Worm (Caenorhabditis elegans) whole organism, young adult: Measurements from ENCODE around the gene mab-10.

Experiments used
- B0261.1 ChIP-seq: sonication (generic microtip); optimal IDR thresholded peaks from 2 replicates; lab custom pipeline; 2016; ENCODE audit warnings: mild to moderate bottlenecking, missing genetic modification characterization, moderate library complexity, missing compliant biosample characterization
- C17E4.6 ChIP-seq: fragments of 200-800 bp; sonication (Bioruptor generic); IDR thresholded peaks from 2 replicates; pipeline ENCODE4 v1.3.6; 2022; ENCODE audit warnings: missing genetic modification reagents, missing genetic modification characterization, missing compliant biosample characterization
- F37B4.10 ChIP-seq: fragments of 200-800 bp; sonication (Bioruptor generic); IDR thresholded peaks from 2 replicates; pipeline ENCODE4 v1.3.6; 2022; ENCODE audit warnings: missing genetic modification characterization, missing compliant biosample characterization
- F39B2.1 ChIP-seq: fragments of 200-800 bp; sonication (Bioruptor generic); IDR thresholded peaks from 2 replicates; pipeline ENCODE4 v1.3.6; 2022; ENCODE audit warnings: missing genetic modification reagents, missing genetic modification characterization, missing compliant biosample characterization
- F49E8.2 ChIP-seq: sonication (generic microtip); optimal IDR thresholded peaks from 3 replicates; lab custom pipeline; 2017; ENCODE audit warnings: missing genetic modification characterization, mild to moderate bottlenecking, missing compliant biosample characterization, antibody characterized with exemption, moderate library complexity; ENCODE audit not compliant: insufficient read depth
- K11D2.4 ChIP-seq: fragments of 200-800 bp; sonication (Bioruptor generic); IDR thresholded peaks from 2 replicates; pipeline ENCODE4 v1.3.6; 2022; ENCODE audit warnings: missing genetic modification reagents, missing genetic modification characterization, missing compliant biosample characterization
- T07F8.4 ChIP-seq: sonication (generic microtip); optimal IDR thresholded peaks from 2 replicates; lab custom pipeline; 2016; ENCODE audit warnings: mild to moderate bottlenecking, missing genetic modification characterization, moderate library complexity, missing compliant biosample characterization
- Y53F4B.3 ChIP-seq: fragments of 200-800 bp; sonication (Bioruptor generic); IDR thresholded peaks from 2 replicates; pipeline ENCODE4 v1.3.6; 2022; ENCODE audit warnings: missing genetic modification reagents, missing genetic modification characterization, missing compliant biosample characterization
- Y56A3A.18 ChIP-seq: fragments of 200-800 bp; sonication (Bioruptor generic); IDR thresholded peaks from 2 replicates; pipeline ENCODE4 v1.3.6; 2022; ENCODE audit warnings: missing genetic modification reagents, missing genetic modification characterization, missing compliant biosample characterization
- Y67H2A.10 ChIP-seq: fragments of 200-800 bp; sonication (Bioruptor generic); conservative IDR thresholded peaks from 2 replicates; pipeline ENCODE4 v1.3.6; 2022; ENCODE audit warnings: missing genetic modification reagents, missing genetic modification characterization, missing compliant biosample characterization
- ZK185.1 ChIP-seq: sonication (generic microtip); optimal IDR thresholded peaks from 2 replicates; lab custom pipeline; 2016; ENCODE audit warnings: mild to moderate bottlenecking, missing genetic modification characterization, missing compliant biosample characterization; ENCODE audit not compliant: poor library complexity, severe bottlenecking
- ama-1 ChIP-seq, 3 experiments: fragments of 150-350 bp in 1 of 3; sonication (generic microtip) in 2 of 3; optimal IDR thresholded peaks; 2 replicates each; lab custom pipeline; 2014 to 2018; ENCODE audit warnings: missing biosample characterization in 2 of 3, missing genetic modification characterization in 2 of 3, missing genetic modification reagents in 2 of 3
- aptf-2 ChIP-seq: fragments of 200-800 bp; sonication (Bioruptor generic); conservative IDR thresholded peaks from 2 replicates; pipeline ENCODE4 v1.3.6; 2022; ENCODE audit warnings: missing genetic modification reagents, missing genetic modification characterization, missing compliant biosample characterization
- athp-1 ChIP-seq: sonication (generic microtip); optimal IDR thresholded peaks from 2 replicates; lab custom pipeline; 2017; ENCODE audit warnings: mild to moderate bottlenecking, missing genetic modification characterization, missing compliant biosample characterization
- ccch-3 ChIP-seq: fragments of 200-800 bp; sonication (Bioruptor generic); optimal IDR thresholded peaks from 2 replicates; lab custom pipeline; 2018; ENCODE audit warnings: mild to moderate bottlenecking, missing genetic modification characterization, missing compliant biosample characterization
- ceh-100 ChIP-seq: fragments of 200-800 bp; sonication (Bioruptor generic); IDR thresholded peaks from 2 replicates; pipeline ENCODE4 v1.3.6; 2022; ENCODE audit warnings: missing genetic modification reagents, missing genetic modification characterization, missing compliant biosample characterization
- ceh-40 ChIP-seq: fragments of 200-800 bp; sonication (Bioruptor generic); IDR thresholded peaks from 2 replicates; pipeline ENCODE4 v1.3.6; 2022; ENCODE audit warnings: missing genetic modification characterization, missing compliant biosample characterization
- chd-7 ChIP-seq: sonication (generic microtip); optimal IDR thresholded peaks from 2 replicates; lab custom pipeline; 2016; ENCODE audit warnings: mild to moderate bottlenecking, missing genetic modification characterization, moderate library complexity, missing compliant biosample characterization
- egl-44 ChIP-seq: fragments of 200-800 bp; sonication (Bioruptor generic); IDR thresholded peaks from 2 replicates; pipeline ENCODE4 v1.3.6; 2022; ENCODE audit warnings: missing genetic modification reagents, missing genetic modification characterization, missing compliant biosample characterization
- egrh-3 ChIP-seq: fragments of 200-800 bp; sonication (Bioruptor generic); IDR thresholded peaks from 2 replicates; pipeline ENCODE4 v1.3.6; 2022; ENCODE audit warnings: missing genetic modification reagents, missing genetic modification characterization, missing compliant biosample characterization
- ets-4 ChIP-seq: fragments of 200-800 bp; sonication (Bioruptor generic); optimal IDR thresholded peaks from 2 replicates; lab custom pipeline; 2018; ENCODE audit warnings: mild to moderate bottlenecking, missing genetic modification characterization, missing compliant biosample characterization
- fkh-3 ChIP-seq: sonication (generic microtip); optimal IDR thresholded peaks from 2 replicates; lab custom pipeline; 2016; ENCODE audit warnings: mild to moderate bottlenecking, missing genetic modification characterization, missing compliant biosample characterization
- hlh-12 ChIP-seq: sonication (generic microtip); optimal IDR thresholded peaks from 2 replicates; lab custom pipeline; 2016; ENCODE audit warnings: missing genetic modification characterization, missing compliant biosample characterization
- hlh-26 ChIP-seq: fragments of 200-800 bp; sonication (Bioruptor generic); conservative IDR thresholded peaks from 2 replicates; pipeline ENCODE4 v1.3.6; 2022; ENCODE audit warnings: missing genetic modification reagents, missing genetic modification characterization, missing compliant biosample characterization
- hmg-20 ChIP-seq: fragments of 200-800 bp; sonication (Bioruptor generic); IDR thresholded peaks from 2 replicates; pipeline ENCODE4 v1.3.6; 2022; ENCODE audit warnings: missing genetic modification reagents, missing genetic modification characterization, missing compliant biosample characterization
- lag-1 ChIP-seq: fragments of 200-800 bp; sonication (Bioruptor generic); IDR thresholded peaks from 2 replicates; pipeline ENCODE4 v1.3.6; 2022; ENCODE audit warnings: missing genetic modification reagents, missing genetic modification characterization, missing compliant biosample characterization
- let-526 ChIP-seq: fragments of 200-800 bp; sonication (Bioruptor generic); IDR thresholded peaks from 2 replicates; pipeline ENCODE4 v1.3.6; 2022; ENCODE audit warnings: missing genetic modification reagents, missing genetic modification characterization, missing compliant biosample characterization
- lir-1 ChIP-seq: fragments of 200-800 bp; sonication (Bioruptor generic); conservative IDR thresholded peaks from 2 replicates; pipeline ENCODE4 v1.3.6; 2022; ENCODE audit warnings: missing genetic modification reagents, missing genetic modification characterization, missing compliant biosample characterization
- madf-3 ChIP-seq: fragments of 200-800 bp; sonication (Bioruptor generic); IDR thresholded peaks from 2 replicates; pipeline ENCODE4 v1.3.6; 2022; ENCODE audit warnings: missing genetic modification reagents, missing genetic modification characterization, missing compliant biosample characterization
- mes-4 ChIP-seq: sonication (generic microtip); optimal IDR thresholded peaks from 2 replicates; lab custom pipeline; 2016; ENCODE audit warnings: missing genotype, missing genetic modification characterization, missing compliant biosample characterization
- nfya-1 ChIP-seq: sonication (generic microtip); optimal IDR thresholded peaks from 2 replicates; lab custom pipeline; 2017; ENCODE audit warnings: antibody characterized with exemption, missing compliant biosample characterization, missing genetic modification characterization, borderline replicate concordance; ENCODE audit not compliant: insufficient read depth
- nfya-2 ChIP-seq: fragments of 200-800 bp; sonication (Bioruptor generic); IDR thresholded peaks from 2 replicates; pipeline ENCODE4 v1.3.6; 2022; ENCODE audit warnings: missing genetic modification reagents, missing genetic modification characterization, missing compliant biosample characterization
- nhr-179 ChIP-seq: sonication (generic microtip); optimal IDR thresholded peaks from 2 replicates; lab custom pipeline; 2016; ENCODE audit warnings: mild to moderate bottlenecking, missing genetic modification characterization, missing compliant biosample characterization
- nhr-90 ChIP-seq: sonication (generic microtip); optimal IDR thresholded peaks from 2 replicates; lab custom pipeline; 2016; ENCODE audit warnings: missing genotype, mild to moderate bottlenecking, missing genetic modification characterization, missing compliant biosample characterization
- pbrm-1 ChIP-seq: fragments of 200-800 bp; sonication (Bioruptor generic); IDR thresholded peaks from 2 replicates; pipeline ENCODE4 v1.3.6; 2022; ENCODE audit warnings: missing genetic modification reagents, missing genetic modification characterization, missing compliant biosample characterization
- rcor-1 ChIP-seq: fragments of 200-800 bp; sonication (Bioruptor generic); IDR thresholded peaks from 2 replicates; pipeline ENCODE4 v1.3.6; 2022; ENCODE audit warnings: missing genetic modification reagents, missing genetic modification characterization, missing compliant biosample characterization
- repo-1 ChIP-seq: sonication (generic microtip); optimal IDR thresholded peaks from 2 replicates; lab custom pipeline; 2017; ENCODE audit warnings: mild to moderate bottlenecking, missing genetic modification characterization, missing compliant biosample characterization
- sptf-2 ChIP-seq: fragments of 200-800 bp; sonication (Bioruptor generic); optimal IDR thresholded peaks from 2 replicates; lab custom pipeline; 2018; ENCODE audit warnings: mild to moderate bottlenecking, missing genetic modification characterization, missing compliant biosample characterization
- tbx-9 ChIP-seq: sonication (generic microtip); optimal IDR thresholded peaks from 2 replicates; lab custom pipeline; 2016; ENCODE audit warnings: borderline replicate concordance, missing genetic modification characterization, inconsistent platforms, missing compliant biosample characterization
- unc-130 ChIP-seq: sonication (generic microtip); optimal IDR thresholded peaks from 2 replicates; lab custom pipeline; 2016; ENCODE audit warnings: missing genetic modification reagents, missing genetic modification characterization, missing compliant biosample characterization
- unc-62 ChIP-seq: fragments of 150-350 bp; optimal IDR thresholded peaks from 2 replicates; lab custom pipeline; 2014; ENCODE audit warnings: missing biosample characterization, missing genetic modification reagents, missing genetic modification characterization
- xnd-1 ChIP-seq: sonication (generic microtip); optimal IDR thresholded peaks from 2 replicates; lab custom pipeline; 2016; ENCODE audit warnings: missing genotype, missing genetic modification reagents, missing genetic modification characterization, missing compliant biosample characterization
- zim-3 ChIP-seq: sonication (generic microtip); optimal IDR thresholded peaks from 2 replicates; lab custom pipeline; 2017; ENCODE audit warnings: mild to moderate bottlenecking, missing genetic modification characterization, moderate library complexity, missing compliant biosample characterization
- ztf-22 ChIP-seq: fragments of 200-800 bp; sonication (Bioruptor generic); optimal IDR thresholded peaks from 2 replicates; lab custom pipeline; 2018; ENCODE audit warnings: mild to moderate bottlenecking, missing genetic modification characterization, moderate library complexity, missing compliant biosample characterization
- ztf-26 ChIP-seq: sonication (generic microtip); optimal IDR thresholded peaks from 2 replicates; lab custom pipeline; 2017; ENCODE audit warnings: missing genetic modification characterization, missing compliant biosample characterization
- ztf-28 ChIP-seq: fragments of 200-800 bp; sonication (Bioruptor generic); IDR thresholded peaks from 2 replicates; pipeline ENCODE4 v1.3.6; 2022; ENCODE audit warnings: missing genetic modification reagents, missing genetic modification characterization, missing compliant biosample characterization
- ztf-6 ChIP-seq: fragments of 200-800 bp; sonication (Bioruptor generic); IDR thresholded peaks from 2 replicates; pipeline ENCODE4 v1.3.6; 2022; ENCODE audit warnings: missing genetic modification reagents, missing genetic modification characterization, missing compliant biosample characterization

The mab-10 gene

ce11 chrII:10545924-10546783, 18.3 kb downstream of the mab-10 start (continued):
- TF ChIP-seq athp-1 (tag; lab: Kevin White, UChicago): no peak
- TF ChIP-seq Y67H2A.10 (GFP tag; lab: Robert Waterston, UW): no peak
- TF ChIP-seq C17E4.6: no peak
- no peak for TF ChIP-seq Y53F4B.3 (GFP tag; lab: Robert Waterston, UW)
- TF ChIP-seq lag-1 (GFP tag; lab: Robert Waterston, UW): no peak
- TF ChIP-seq hmg-20 (GFP tag; lab: Robert Waterston, UW): no peak; the same call in 1 of the 2 replicates
- TF ChIP-seq hlh-26 (GFP tag; lab: Robert Waterston, UW): no peak
- peak; percentile 70 for TF ChIP-seq madf-3 (GFP tag; lab: Robert Waterston, UW)
- TF ChIP-seq F37B4.10 (GFP tag; lab: Robert Waterston, UW): no peak
- no peak for TF ChIP-seq B0261.1
- 0 out of 2 replicates have a peak, but pooled peaks have one; percentile 8 for TF ChIP-seq ceh-100 (GFP tag; lab: Robert Waterston, UW)
- no peak for TF ChIP-seq F39B2.1 (GFP tag; lab: Robert Waterston, UW)
- no peak for TF ChIP-seq K11D2.4 (GFP tag; lab: Robert Waterston, UW)
- no peak for TF ChIP-seq nfya-1 (tag; lab: Kevin White, UChicago)
- TF ChIP-seq ccch-3 (GFP tag; lab: Kevin White, UChicago): no peak
- no peak for TF ChIP-seq nhr-179 (tag; lab: Kevin White, UChicago)
- TF ChIP-seq egl-44 (GFP tag; lab: Robert Waterston, UW): peak; percentile 66; the same call in 1 of the 2 replicates
- TF ChIP-seq egrh-3 (GFP tag; lab: Robert Waterston, UW): no peak
- TF ChIP-seq ceh-40: no peak
- no peak for TF ChIP-seq ztf-28 (GFP tag; lab: Robert Waterston, UW)
- no peak for TF ChIP-seq xnd-1
- no peak for TF ChIP-seq ets-4 (GFP tag; lab: Kevin White, UChicago)
- TF ChIP-seq lir-1: no peak
- peak; percentile 35 for TF ChIP-seq nhr-90 (tag; lab: Kevin White, UChicago)
- TF ChIP-seq sptf-2 (GFP tag; lab: Kevin White, UChicago): no peak
- TF ChIP-seq repo-1 (tag; lab: Kevin White, UChicago): peak; percentile 73
- no peak for TF ChIP-seq ztf-6
- TF ChIP-seq ZK185.1: no peak
- no peak for TF ChIP-seq F49E8.2 (tag; lab: Kevin White, UChicago)
- TF ChIP-seq fkh-3: peak; percentile 55
- TF ChIP-seq ztf-22: no peak
- no peak for TF ChIP-seq nfya-2 (GFP tag; lab: Robert Waterston, UW)
- TF ChIP-seq zim-3: no peak
- peak; percentile 17 for TF ChIP-seq chd-7 (tag; lab: Kevin White, UChicago)
- no peak for TF ChIP-seq hlh-12 (tag; lab: Kevin White, UChicago)
- no peak; the same call in 1 of the 2 replicates for TF ChIP-seq rcor-1
- peak; percentile 59; the same call in 1 of the 2 replicates for TF ChIP-seq pbrm-1 (GFP tag; lab: Robert Waterston, UW)
- TF ChIP-seq let-526: no peak
- peak; percentile 74 for TF ChIP-seq ama-1 (optimal IDR thresholded peaks at IDR 0.05; lab: Kevin White, UChicago)
- TF ChIP-seq ama-1 (GFP tag; optimal IDR thresholded peaks at IDR 0.05; lab: Kevin White, UChicago): no peak
- no peak for TF ChIP-seq unc-130 (GFP tag; lab: Kevin White, UChicago)
- no peak for TF ChIP-seq mes-4 (tag; lab: Kevin White, UChicago)
- TF ChIP-seq aptf-2: no peak
- no peak for TF ChIP-seq ztf-26 (tag; lab: Kevin White, UChicago)
- no peak for TF ChIP-seq unc-62 (GFP tag; lab: Kevin White, UChicago)
- no peak for TF ChIP-seq T07F8.4 (tag; lab: Kevin White, UChicago)
- TF ChIP-seq Y56A3A.18 (GFP tag; lab: Robert Waterston, UW): no peak; the same call in 1 of the 2 replicates
- no peak for TF ChIP-seq tbx-9 (tag; lab: Kevin White, UChicago)
